Worm (Caenorhabditis elegans) whole organism, late embryonic: Measurements from ENCODE around the gene F14H12.3.
"Not testable (repeated sequence)": the region's sequence is repeated elsewhere in the genome, so short reads cannot be mapped to it uniquely, and the experiment has no call there.

Source experiments
- K09A11.1 ChIP-seq: sonication (generic microtip); optimal IDR thresholded peaks from 2 replicates; lab custom pipeline; 2017; ENCODE audit warnings: antibody characterized with exemption, mild to moderate bottlenecking, missing genetic modification characterization, missing compliant biosample characterization; ENCODE audit not compliant: insufficient read depth
- ahr-1 ChIP-seq: sonication (generic microtip); optimal IDR thresholded peaks from 2 replicates; lab custom pipeline; 2016; ENCODE audit warnings: missing genetic modification characterization, missing compliant biosample characterization
- ama-1 ChIP-seq: fragments of 150-350 bp; optimal IDR thresholded peaks from 2 replicates; lab custom pipeline; 2014
- ceh-24 ChIP-seq: sonication (generic microtip); optimal IDR thresholded peaks from 2 replicates; lab custom pipeline; 2016; ENCODE audit warnings: mild to moderate bottlenecking, missing genetic modification characterization, missing compliant biosample characterization
- ceh-45 ChIP-seq: fragments of 200-800 bp; sonication (Bioruptor generic); IDR thresholded peaks from 2 replicates; pipeline ENCODE4 v1.3.6; 2022; ENCODE audit warnings: missing genetic modification reagents, missing genetic modification characterization, missing compliant biosample characterization
- che-1 ChIP-seq: sonication (generic microtip); optimal IDR thresholded peaks from 2 replicates; lab custom pipeline; 2016; ENCODE audit warnings: mild to moderate bottlenecking, missing genetic modification characterization, missing compliant biosample characterization
- dve-1 ChIP-seq: sonication (generic microtip); optimal IDR thresholded peaks from 2 replicates; lab custom pipeline; 2017; ENCODE audit warnings: antibody characterized with exemption, mild to moderate bottlenecking, missing genetic modification characterization, missing compliant biosample characterization
- fax-1 ChIP-seq: sonication (generic microtip); optimal IDR thresholded peaks from 2 replicates; lab custom pipeline; 2016; ENCODE audit warnings: missing genotype, missing genetic modification characterization, missing compliant biosample characterization
- fkh-10 ChIP-seq: fragments of 150-350 bp; optimal IDR thresholded peaks from 2 replicates; lab custom pipeline; 2014; ENCODE audit warnings: missing biosample characterization, missing genetic modification reagents, missing genetic modification characterization
- nhr-11 ChIP-seq: fragments of 150-350 bp; optimal IDR thresholded peaks from 2 replicates; lab custom pipeline; 2014; ENCODE audit warnings: missing biosample characterization, missing genetic modification characterization
- pax-1 ChIP-seq: fragments of 150-350 bp; optimal IDR thresholded peaks from 2 replicates; lab custom pipeline; 2014; ENCODE audit warnings: missing biosample characterization, missing genetic modification characterization
- pha-4 ChIP-seq: fragments of 150-350 bp; optimal IDR thresholded peaks from 2 replicates; lab custom pipeline; 2018; ENCODE audit warnings: missing biosample characterization, missing genetic modification reagents, missing genetic modification characterization
- sox-2 ChIP-seq: fragments of 200-800 bp; sonication (Bioruptor generic); IDR thresholded peaks from 2 replicates; pipeline ENCODE4 v1.3.6; 2022; ENCODE audit warnings: missing genetic modification reagents, missing genetic modification characterization, missing compliant biosample characterization
- unc-86 ChIP-seq: sonication (generic microtip); optimal IDR thresholded peaks from 2 replicates; lab custom pipeline; 2016; ENCODE audit warnings: missing genetic modification characterization, missing compliant biosample characterization

DNA sequence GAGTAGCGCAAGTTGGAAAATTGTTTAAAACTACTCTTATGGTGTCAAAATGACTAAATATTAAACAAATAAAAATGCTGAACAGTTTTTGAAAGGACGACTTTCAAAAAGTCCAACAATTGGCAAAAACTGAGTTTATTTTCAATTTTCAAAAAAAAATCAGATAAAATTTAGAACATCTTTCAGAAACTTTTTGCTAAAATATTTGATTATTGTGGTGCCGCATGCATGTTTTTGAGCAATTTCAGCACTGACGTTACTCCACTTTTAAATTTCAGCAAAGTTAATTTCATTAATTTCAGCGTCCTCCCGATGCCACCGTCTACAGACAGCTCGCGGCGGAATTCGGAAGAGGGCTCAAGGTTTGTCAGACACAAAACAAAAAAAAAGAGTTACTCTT, 4.7 kb upstream of the F14H12.3 start, which contains the start of gene cst-1:
- TF ChIP-seq che-1 (tag; lab: Kevin White, UChicago); K09A11.1 (tag; lab: Kevin White, UChicago); ceh-24 (tag; lab: Kevin White, UChicago); pax-1 (tag; lab: Kevin White, UChicago); ama-1; ceh-45 (GFP tag; lab: Robert Waterston, UW); fkh-10 (GFP tag; lab: Kevin White, UChicago); pha-4 (tag; lab: Kevin White, UChicago); sox-2 (GFP tag; lab: Robert Waterston, UW); dve-1 (tag; lab: Kevin White, UChicago); nhr-11 (tag; lab: Kevin White, UChicago); ahr-1 (tag; lab: Kevin White, UChicago); fax-1 (tag; lab: Kevin White, UChicago); unc-86 (tag; lab: Kevin White, UChicago): not testable (repeated sequence)
